Fruit fly (Drosophila melanogaster): ENCODE results near the gene CG3164.

The CG3164 gene

dm6 chr2L:94639-95059 is 35.9 kb downstream of the CG3164 start, which contains the start of gene Zir (continued):
- TF ChIP-seq az2 (GFP tag; optimal IDR thresholded peaks at IDR 0.05) (no peak), CG11093 (GFP tag; IDR thresholded peaks at IDR 0.05) (no peak), corto (GFP tag; optimal IDR thresholded peaks at IDR 0.05) (no peak), tap (tag; optimal IDR thresholded peaks at IDR 0.05) (no peak), CG12659 (GFP tag; optimal IDR thresholded peaks at IDR 0.05) (peak; percentile 26), CrebB (tag; optimal IDR thresholded peaks at IDR 0.05) (no peak), btn (GFP tag; optimal IDR thresholded peaks at IDR 0.05) (no peak), Trl (optimal IDR thresholded peaks at IDR 0.05) (no peak), Trl (GFP tag; optimal IDR thresholded peaks at IDR 0.05) (no peak), fu2 (GFP tag; optimal IDR thresholded peaks at IDR 0.05) (no peak), B-H1 (GFP tag; IDR thresholded peaks at IDR 0.05) (no peak), CG2889 (GFP tag; IDR thresholded peaks at IDR 0.05) (no peak), ro (GFP tag; IDR thresholded peaks at IDR 0.05) (no peak), H2.0 (GFP tag; IDR thresholded peaks at IDR 0.05) (no peak), yki (optimal IDR thresholded peaks at IDR 0.05) (no peak), CG3847 (GFP tag; IDR thresholded peaks at IDR 0.05) (no peak), CG16813 (GFP tag; IDR thresholded peaks at IDR 0.05; ENCODE audit: partially characterized antibody) (peak; percentile 57; the same call in 2 of the 3 replicates), Awh (GFP tag; IDR thresholded peaks at IDR 0.05) (no peak), CG6654 (GFP tag; optimal IDR thresholded peaks at IDR 0.05) (no peak), crc (GFP tag; optimal IDR thresholded peaks at IDR 0.05) (no peak), ttk (GFP tag; IDR thresholded peaks at IDR 0.05) (no peak), prd (optimal IDR thresholded peaks at IDR 0.05) (no peak), prd (GFP tag; IDR thresholded peaks at IDR 0.05) (no peak), slou (GFP tag; optimal IDR thresholded peaks at IDR 0.05) (no peak), HmgZ (tag; optimal IDR thresholded peaks at IDR 0.05) (peak; percentile 35), pum (GFP tag; optimal IDR thresholded peaks at IDR 0.05) (no peak), Dek (tag; optimal IDR thresholded peaks at IDR 0.05) (no peak), unpg (GFP tag; optimal IDR thresholded peaks at IDR 0.05) (no peak), Dp (GFP tag; optimal IDR thresholded peaks at IDR 0.05) (peak; percentile 16), Dip2 (GFP tag; IDR thresholded peaks at IDR 0.05) (no peak), ken (GFP tag; IDR thresholded peaks at IDR 0.05) (no peak), CG15269 (tag; optimal IDR thresholded peaks at IDR 0.05) (no peak), CG8944 (GFP tag; optimal IDR thresholded peaks at IDR 0.05) (no peak), CG1792 (GFP tag; optimal IDR thresholded peaks at IDR 0.05) (no peak), CG12071 (GFP tag; optimal IDR thresholded peaks at IDR 0.05) (no peak), CG8290 (GFP tag; optimal IDR thresholded peaks at IDR 0.05) (no peak), CG8290 (tag; optimal IDR thresholded peaks at IDR 0.05) (no peak), Xrp1 (GFP tag; IDR thresholded peaks at IDR 0.05) (no peak), knrl (GFP tag; IDR thresholded peaks at IDR 0.05; ENCODE audit: partially characterized antibody) (no peak; the same call in 1 of the 3 replicates), CG12236 (GFP tag; optimal IDR thresholded peaks at IDR 0.05) (no peak), CG13775 (GFP tag; optimal IDR thresholded peaks at IDR 0.05) (peak; percentile 0), CG11723 (GFP tag; optimal IDR thresholded peaks at IDR 0.05) (no peak), inv (GFP tag; IDR thresholded peaks at IDR 0.05; ENCODE audit: partially characterized antibody) (peak; percentile 61), CG11560 (tag; IDR thresholded peaks at IDR 0.05) (no peak), cas (GFP tag; IDR thresholded peaks at IDR 0.05) (no peak), CG17568 (GFP tag; optimal IDR thresholded peaks at IDR 0.05) (no peak), cwo (GFP tag; optimal IDR thresholded peaks at IDR 0.05) (no peak), gsb (GFP tag; IDR thresholded peaks at IDR 0.05) (no peak), CG5180 (GFP tag; optimal IDR thresholded peaks at IDR 0.05) (no peak), CG11696 (GFP tag; IDR thresholded peaks at IDR 0.05) (no peak), wek (GFP tag; optimal IDR thresholded peaks at IDR 0.05) (peak; percentile 94), pzg (GFP tag; optimal IDR thresholded peaks at IDR 0.05) (peak; percentile 33), ato (GFP tag; IDR thresholded peaks at IDR 0.05; ENCODE audit: partially characterized antibody) (peak; percentile 33; the same call in 1 of the 2 replicates)

Data from whole organism, embryonic.